Worm (Caenorhabditis elegans): ENCODE measurements around the gene scly-1.

ce11 chrII:6244171-6244570 is 36.7 kb downstream of the scly-1 start, which contains the start of gene tat-4:
- TF ChIP-seq fax-1 (tag; optimal IDR thresholded peaks at IDR 0.05) (no peak), pat-9 (tag; optimal IDR thresholded peaks at IDR 0.05) (no peak), pha-4 (tag; optimal IDR thresholded peaks at IDR 0.05) (no peak), ama-1 (optimal IDR thresholded peaks at IDR 0.05) (no peak), F13H6.1 (tag; optimal IDR thresholded peaks at IDR 0.05) (no peak), hlh-13 (GFP tag; optimal IDR thresholded peaks at IDR 0.05) (no peak)

Data from whole organism, late embryonic.